Worm (Caenorhabditis elegans): ENCODE measurements around the gene R12C12.7.

- TF ChIP-seq flt-1 (GFP tag; IDR thresholded peaks at IDR 0.05) (no peak), cog-1 (tag; optimal IDR thresholded peaks at IDR 0.05) (no peak), klf-2 (GFP tag; conservative IDR thresholded peaks at IDR 0.05) (no peak), med-1 (GFP tag; optimal IDR thresholded peaks at IDR 0.05; ENCODE audit: insufficient read depth) (no peak), T22C8.4 (GFP tag; IDR thresholded peaks at IDR 0.05) (no peak)
Measured at ce11 chrII:6101475-6101874, 45.7 kb upstream of the R12C12.7 start.

Measured in whole organism, midembryonic.